Fruit fly (Drosophila melanogaster): ENCODE results near the gene CG13282.

- TF ChIP-seq CG8478 (optimal IDR thresholded peaks at IDR 0.05) (no peak), prd (optimal IDR thresholded peaks at IDR 0.05) (no peak), prd (GFP tag; IDR thresholded peaks at IDR 0.05) (no peak)
Measured at dm6 chr2L:16837158-16837557, 2.9 kb upstream of the CG13282 start, which contains the start of gene Nepl9.
